Fruit fly (Drosophila melanogaster): ENCODE data around the gene Uch.

Uch gene

dm6 chr2L:2168184-2168893 is 45.7 kb downstream of the Uch start (continued):
- TF ChIP-seq trh (GFP tag; optimal IDR thresholded peaks at IDR 0.05) (no peak), esg (GFP tag; conservative IDR thresholded peaks at IDR 0.05) (no peak), wdn (GFP tag; IDR thresholded peaks at IDR 0.05) (no peak), CG33557 (GFP tag; optimal IDR thresholded peaks at IDR 0.05) (peak; percentile 16), exex (tag; optimal IDR thresholded peaks at IDR 0.05) (peak; percentile 67), ash1 (GFP tag; optimal IDR thresholded peaks at IDR 0.05) (no peak), crc (GFP tag; optimal IDR thresholded peaks at IDR 0.05) (no peak), CG9215 (GFP tag; IDR thresholded peaks at IDR 0.05) (no peak), CG6813 (GFP tag; optimal IDR thresholded peaks at IDR 0.05) (peak; percentile 70), mld (GFP tag; IDR thresholded peaks at IDR 0.05; ENCODE audit: partially characterized antibody) (no peak), HLH4C (GFP tag; IDR thresholded peaks at IDR 0.05; ENCODE audit: partially characterized antibody) (no peak), prd (optimal IDR thresholded peaks at IDR 0.05) (no peak), prd (GFP tag; IDR thresholded peaks at IDR 0.05) (no peak), z (GFP tag; IDR thresholded peaks at IDR 0.05) (no peak), Nf-YC (tag; optimal IDR thresholded peaks at IDR 0.05) (no peak), CG2202 (tag; optimal IDR thresholded peaks at IDR 0.05) (no peak), tll (GFP tag; optimal IDR thresholded peaks at IDR 0.05) (no peak), al (GFP tag; IDR thresholded peaks at IDR 0.05) (no peak), CG2120 (GFP tag; optimal IDR thresholded peaks at IDR 0.05) (no peak), bowl (GFP tag; IDR thresholded peaks at IDR 0.05) (no peak), unc-4 (GFP tag; IDR thresholded peaks at IDR 0.05; ENCODE audit: partially characterized antibody) (no peak), sqz (GFP tag; optimal IDR thresholded peaks at IDR 0.05) (no peak), CG10321 (GFP tag; IDR thresholded peaks at IDR 0.05) (no peak), amos (GFP tag; IDR thresholded peaks at IDR 0.05; ENCODE audit: partially characterized antibody) (no peak)

dm6 chr2L:2166958-2167707 is 46.9 kb downstream of the Uch start:
- TF ChIP-seq CG1602 (GFP tag; optimal IDR thresholded peaks at IDR 0.05) (no peak), CG14860 (GFP tag; IDR thresholded peaks at IDR 0.05; ENCODE audit: partially characterized antibody) (no peak), CG2678 (tag; optimal IDR thresholded peaks at IDR 0.05) (peak; percentile 14), row (GFP tag; IDR thresholded peaks at IDR 0.05) (peak; percentile 24; the same call in 1 of the 3 replicates), Lim3 (GFP tag; IDR thresholded peaks at IDR 0.05) (no peak), dmrt11E (tag; optimal IDR thresholded peaks at IDR 0.05) (peak; percentile 17), CG17361 (GFP tag; IDR thresholded peaks at IDR 0.05) (0 out of 3 replicates have a peak, but pooled peaks have one; percentile 17), Ets65A (GFP tag) (no peak), CG13894 (tag; optimal IDR thresholded peaks at IDR 0.05) (peak; percentile 68), vvl (GFP tag; IDR thresholded peaks at IDR 0.05) (peak; percentile 53; the same call in 1 of the 2 replicates), ranshi (GFP tag; IDR thresholded peaks at IDR 0.05) (0 out of 2 replicates have a peak, but pooled peaks have one; percentile 5), Chrac-16 (GFP tag; optimal IDR thresholded peaks at IDR 0.05) (no peak), unpg (GFP tag; optimal IDR thresholded peaks at IDR 0.05) (peak; percentile 27), sd (tag; optimal IDR thresholded peaks at IDR 0.05) (peak; percentile 44), gem (tag; optimal IDR thresholded peaks at IDR 0.05) (peak; percentile 2), HLHmδ (GFP tag; optimal IDR thresholded peaks at IDR 0.05) (no peak), HHEX (GFP tag; optimal IDR thresholded peaks at IDR 0.05) (no peak), salm (tag; optimal IDR thresholded peaks at IDR 0.05) (no peak), Rfx (GFP tag; IDR thresholded peaks at IDR 0.05) (peak; percentile 5; the same call in 1 of the 2 replicates), bsh (GFP tag; optimal IDR thresholded peaks at IDR 0.05) (peak in 1 of 2 experiments; percentile 14), Blimp-1 (GFP tag; optimal IDR thresholded peaks at IDR 0.05) (peak; percentile 16), H15 (GFP tag; IDR thresholded peaks at IDR 0.05) (no peak), Awh (GFP tag; IDR thresholded peaks at IDR 0.05) (0 out of 2 replicates have a peak, but pooled peaks have one; percentile 41), CG2199 (GFP tag; IDR thresholded peaks at IDR 0.05) (peak; percentile 72; the same call in 1 of the 3 replicates)
